Worm (Caenorhabditis elegans) whole organism, L4/young adult: ENCODE data around the gene srx-31.

Source experiments
- W03F9.2 ChIP-seq: fragments of 150-350 bp; optimal IDR thresholded peaks from 2 replicates; lab custom pipeline; 2014; ENCODE audit warnings: missing biosample characterization, missing genetic modification characterization
- him-1 ChIP-seq: sonication (generic microtip); optimal IDR thresholded peaks from 2 replicates; lab custom pipeline; 2016; ENCODE audit warnings: missing genotype, missing genetic modification reagents, missing genetic modification characterization, missing compliant biosample characterization

ce11 chrV:778339-778738 is 44.5 kb downstream of the srx-31 start, which contains the start of gene srbc-59:
- TF ChIP-seq him-1 (tag; lab: Kevin White, UChicago) (no peak), W03F9.2 (tag; lab: Kevin White, UChicago) (no peak)
